Fruit fly (Drosophila melanogaster): ENCODE results near the gene X11L.

X11L gene

DNA sequence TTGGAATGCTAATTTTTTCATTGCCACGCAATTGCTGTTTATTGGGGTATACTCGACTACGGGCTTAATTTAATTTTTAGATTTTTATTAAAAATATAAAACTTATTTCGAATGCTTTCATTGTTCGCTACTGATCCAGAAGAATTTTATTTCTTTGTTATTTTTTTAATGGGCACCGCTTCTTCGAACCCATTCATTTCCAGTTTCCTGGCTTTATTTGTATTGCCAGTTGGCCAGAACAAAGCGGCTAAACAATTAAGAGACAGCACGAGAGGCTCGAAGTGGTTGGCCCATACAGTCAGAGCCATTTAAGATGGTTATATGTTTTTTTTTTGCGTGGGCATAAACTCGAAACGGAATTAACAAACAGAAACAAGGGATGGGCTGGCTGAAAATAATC, 3.6 kb upstream of the X11L start (continued):
- peak; percentile 49 for TF ChIP-seq CG6854 (GFP tag; optimal IDR thresholded peaks at IDR 0.05)
- no peak for TF ChIP-seq CG7745 (tag; optimal IDR thresholded peaks at IDR 0.05)
- no peak for TF ChIP-seq Nf-YC (tag; optimal IDR thresholded peaks at IDR 0.05)
- TF ChIP-seq Sox102F (GFP tag; optimal IDR thresholded peaks at IDR 0.05), result peak; percentile 78
- no peak for TF ChIP-seq CG42726 (GFP tag; IDR thresholded peaks at IDR 0.05; ENCODE audit: partially characterized antibody)
- peak; percentile 76 for TF ChIP-seq HLH3B (GFP tag; IDR thresholded peaks at IDR 0.05)
- peak; percentile 65 for TF ChIP-seq D19A (tag; optimal IDR thresholded peaks at IDR 0.05)
- no peak for TF ChIP-seq Myb (GFP tag; optimal IDR thresholded peaks at IDR 0.05)
- peak; percentile 74 for TF ChIP-seq NFAT (GFP tag; IDR thresholded peaks at IDR 0.05)
- TF ChIP-seq CG6683 (GFP tag; optimal IDR thresholded peaks at IDR 0.05), result peak; percentile 62
- TF ChIP-seq croc (GFP tag; conservative IDR thresholded peaks at IDR 0.05), result peak; percentile 58
- TF ChIP-seq CG10565 (GFP tag; optimal IDR thresholded peaks at IDR 0.05), result no peak
- TF ChIP-seq PHDP (tag; optimal IDR thresholded peaks at IDR 0.05), result peak; percentile 78
- TF ChIP-seq E2f1 (GFP tag; IDR thresholded peaks at IDR 0.05), result peak; percentile 80
- no peak for TF ChIP-seq CG30020 (tag; optimal IDR thresholded peaks at IDR 0.05)
- TF ChIP-seq Ets97D (GFP tag; optimal IDR thresholded peaks at IDR 0.05), result peak; percentile 13
- TF ChIP-seq CG14014 (GFP tag; IDR thresholded peaks at IDR 0.05), result peak; percentile 87
- TF ChIP-seq sim (GFP tag; IDR thresholded peaks at IDR 0.05), result no peak
- TF ChIP-seq Taf1 (GFP tag; IDR thresholded peaks at IDR 0.05), result peak; percentile 75
- no peak for TF ChIP-seq Atf3 (GFP tag; optimal IDR thresholded peaks at IDR 0.05)
- TF ChIP-seq sna (GFP tag; IDR thresholded peaks at IDR 0.05; ENCODE audit: partially characterized antibody), result no peak
- peak; percentile 2 for TF ChIP-seq crc (GFP tag; optimal IDR thresholded peaks at IDR 0.05)
- peak; percentile 77 for TF ChIP-seq otp (GFP tag; IDR thresholded peaks at IDR 0.05)
- peak; percentile 58 for TF ChIP-seq wor (GFP tag; IDR thresholded peaks at IDR 0.05)
- TF ChIP-seq mld (GFP tag; IDR thresholded peaks at IDR 0.05; ENCODE audit: partially characterized antibody), result no peak
- peak; percentile 51 for TF ChIP-seq pho (GFP tag; optimal IDR thresholded peaks at IDR 0.05)
- TF ChIP-seq pita (GFP tag; optimal IDR thresholded peaks at IDR 0.05), result no peak
- TF ChIP-seq tin (GFP tag; optimal IDR thresholded peaks at IDR 0.05), result peak; percentile 56
- TF ChIP-seq Ssrp (tag; optimal IDR thresholded peaks at IDR 0.05), result peak; percentile 43
- TF ChIP-seq pb (GFP tag; optimal IDR thresholded peaks at IDR 0.05), result no peak
- TF ChIP-seq CG13624 (GFP tag; optimal IDR thresholded peaks at IDR 0.05), result peak; percentile 66
- TF ChIP-seq CG11093 (GFP tag; IDR thresholded peaks at IDR 0.05), result peak; percentile 57; the same call in 2 of the 3 replicates
- peak; percentile 74 for TF ChIP-seq Sox100B (GFP tag; optimal IDR thresholded peaks at IDR 0.05)
- TF ChIP-seq CG33213 (GFP tag; optimal IDR thresholded peaks at IDR 0.05), result peak; percentile 51
- TF ChIP-seq CG9215 (GFP tag; IDR thresholded peaks at IDR 0.05), result peak; percentile 68
- peak; percentile 48; the same call in 1 of the 2 replicates for TF ChIP-seq CG5953 (GFP tag; IDR thresholded peaks at IDR 0.05)
- TF ChIP-seq CG31441 (GFP tag; IDR thresholded peaks at IDR 0.05), result peak; percentile 77
- no peak for TF ChIP-seq CG1832 (GFP tag; optimal IDR thresholded peaks at IDR 0.05)
- no peak for TF ChIP-seq crol (GFP tag; IDR thresholded peaks at IDR 0.05)
- peak; percentile 39 for TF ChIP-seq CG15601 (tag; optimal IDR thresholded peaks at IDR 0.05)
- TF ChIP-seq gcm (GFP tag; optimal IDR thresholded peaks at IDR 0.05), result no peak
- peak; percentile 73 for TF ChIP-seq CG18619 (GFP tag; optimal IDR thresholded peaks at IDR 0.05)
- TF ChIP-seq mam (GFP tag; optimal IDR thresholded peaks at IDR 0.05), result peak; percentile 54
- TF ChIP-seq gce (GFP tag; IDR thresholded peaks at IDR 0.05), result no peak
- TF ChIP-seq CG31388 (GFP tag; optimal IDR thresholded peaks at IDR 0.05), result no peak
- no peak for TF ChIP-seq wek (GFP tag; optimal IDR thresholded peaks at IDR 0.05)
- TF ChIP-seq HLHmδ (GFP tag; optimal IDR thresholded peaks at IDR 0.05), result no peak
- TF ChIP-seq sens (GFP tag), result peak; percentile 86
- TF ChIP-seq amos (GFP tag; IDR thresholded peaks at IDR 0.05; ENCODE audit: partially characterized antibody), result no peak
- TF ChIP-seq danr (GFP tag; IDR thresholded peaks at IDR 0.05), result peak; percentile 54
- TF ChIP-seq Vsx1 (GFP tag; optimal IDR thresholded peaks at IDR 0.05), result no peak
- peak; percentile 12 for TF ChIP-seq disco-r (GFP tag; optimal IDR thresholded peaks at IDR 0.05)

All from whole organism, embryonic.